Fruit fly (Drosophila melanogaster) whole organism, larva: ENCODE data around the gene CG13097.
A peak's percentile ranks its signal among the peaks of the same experiment; 100 is the strongest.

Source experiments
- noc ChIP-seq: fragments of 200-800 bp; sonication (Bioruptor generic); optimal IDR thresholded peaks from 3 replicates; lab custom pipeline; 2019; ENCODE audit warnings: missing biosample characterization, mild to moderate bottlenecking, missing genetic modification characterization, moderate library complexity

CG13097 gene

DNA sequence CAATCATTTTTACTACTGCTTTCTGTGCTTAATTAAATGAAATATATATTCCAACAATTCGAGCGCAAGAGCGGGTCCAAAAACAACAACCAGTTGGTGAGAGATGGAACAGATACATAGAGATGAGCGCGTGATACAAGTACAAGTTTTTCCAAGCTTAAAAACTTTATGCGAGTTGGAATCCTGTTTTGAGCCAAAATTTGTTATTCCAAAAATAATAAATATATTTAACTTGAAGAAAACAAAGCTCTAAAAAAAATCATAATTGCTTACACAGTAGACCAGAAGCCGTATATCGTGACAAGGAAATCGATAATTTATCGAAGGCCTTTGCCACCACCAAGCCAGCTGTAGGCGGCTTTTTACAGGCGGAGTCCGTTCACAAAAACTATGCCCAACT is at the start of gene CG13097, which contains the start of gene PIG-U:
CG13097 (minus strand) TSS at position 121 of the 400 bp plus-strand sequence.
PIG-U (plus strand) TSS at position 349 of the 400 bp plus-strand sequence.
- TF ChIP-seq noc (tag; lab: Kevin White, UChicago), result no peak

DNA sequence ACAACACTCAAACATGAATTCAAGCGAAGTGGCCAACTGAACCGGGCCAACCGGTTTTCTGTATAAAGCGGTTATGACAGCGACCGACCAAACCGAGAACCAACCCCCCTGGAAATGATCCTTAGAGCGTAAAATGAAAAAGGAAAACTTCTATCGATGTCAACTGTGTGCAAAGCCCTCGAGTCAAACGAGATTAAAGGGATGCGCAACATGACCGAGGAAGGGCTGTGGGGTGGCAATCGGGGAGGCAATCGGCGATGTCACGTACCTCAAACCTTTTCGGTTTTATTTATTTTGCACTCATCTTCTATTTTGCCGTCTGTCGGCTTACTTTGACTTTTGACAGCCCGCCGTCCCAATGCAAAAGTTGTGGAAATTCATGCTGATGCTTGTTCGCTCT is 41.5 kb upstream of the CG13097 start:
- TF ChIP-seq noc (tag; lab: Kevin White, UChicago), result no peak

DNA sequence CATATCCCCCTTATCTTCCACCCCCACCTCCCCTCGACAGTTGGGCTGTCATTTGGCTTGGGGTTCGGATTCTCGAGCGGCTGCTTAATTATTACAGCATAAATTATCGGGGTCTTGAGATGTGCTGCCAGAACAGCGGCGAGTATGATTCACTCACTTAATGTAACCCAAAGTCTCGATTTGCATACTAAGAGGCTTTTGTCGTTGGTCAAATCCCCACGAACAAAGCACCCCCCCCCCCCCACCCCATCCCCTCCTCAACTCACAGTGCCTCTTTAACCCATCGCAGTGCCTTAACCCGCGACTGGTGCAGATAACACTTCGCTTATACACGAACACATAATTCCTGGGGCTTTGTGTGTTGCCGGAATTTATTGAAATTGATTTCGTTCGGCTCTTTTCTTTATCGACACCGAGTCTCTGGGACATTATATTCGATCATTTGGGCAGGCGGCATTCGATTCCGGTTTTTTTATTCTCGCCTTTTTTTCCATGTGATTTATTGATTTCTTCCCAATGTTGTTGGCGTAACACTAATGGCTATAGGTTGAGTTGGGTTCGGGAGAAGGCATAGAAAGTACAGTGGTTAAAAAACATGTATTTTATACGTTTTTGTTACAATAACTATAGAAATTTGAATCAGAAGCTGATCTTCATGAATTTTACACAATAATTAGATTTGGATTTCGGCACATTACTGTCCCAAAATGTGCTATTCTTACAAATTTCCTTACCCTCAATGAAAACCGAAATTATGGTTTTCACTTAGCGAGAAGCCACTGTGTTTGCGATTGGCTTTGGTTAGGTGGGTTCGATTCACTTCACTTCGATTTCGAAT is 39.3 kb upstream of the CG13097 start:
- TF ChIP-seq noc (tag; lab: Kevin White, UChicago), result peak; percentile 3

DNA sequence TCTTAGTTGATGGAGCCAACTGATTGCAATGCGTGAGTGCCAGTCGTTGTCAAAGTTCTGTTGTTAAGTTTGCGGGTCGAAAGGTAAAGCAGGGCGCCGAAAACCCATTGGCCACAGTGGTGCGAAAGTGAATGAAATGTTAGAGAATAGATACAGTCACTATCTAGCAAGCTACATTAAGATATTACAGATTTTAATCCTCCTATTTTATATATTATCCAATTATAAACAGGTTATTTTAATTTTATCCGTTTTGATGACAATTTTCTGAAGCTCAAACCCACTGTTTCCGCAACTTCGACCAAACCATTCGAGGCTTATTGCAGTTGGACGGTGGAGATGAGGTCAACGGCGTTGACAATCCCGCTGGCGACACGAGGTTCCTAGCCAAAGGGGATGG is 37.8 kb upstream of the CG13097 start:
- TF ChIP-seq noc (tag; lab: Kevin White, UChicago), result no peak

DNA sequence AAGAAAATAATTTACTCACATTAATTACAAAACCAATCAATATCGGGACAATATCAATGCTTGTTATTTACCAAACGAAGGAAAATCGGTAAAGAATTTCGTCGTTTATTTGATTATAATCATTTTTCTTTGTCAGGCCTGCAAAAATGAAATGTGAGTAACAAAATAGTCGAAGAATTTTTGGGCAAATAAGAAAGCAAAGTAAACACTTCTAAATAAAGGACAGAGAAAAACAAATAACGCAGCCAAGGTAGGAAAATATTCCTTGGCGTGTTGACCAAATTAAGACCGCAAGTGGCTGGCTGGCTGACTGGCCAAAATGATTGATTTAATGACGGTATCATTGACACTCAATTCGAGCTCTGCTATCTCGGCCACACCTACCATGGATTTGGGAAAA is 33.5 kb upstream of the CG13097 start:
- no peak for TF ChIP-seq noc (tag; lab: Kevin White, UChicago)

DNA sequence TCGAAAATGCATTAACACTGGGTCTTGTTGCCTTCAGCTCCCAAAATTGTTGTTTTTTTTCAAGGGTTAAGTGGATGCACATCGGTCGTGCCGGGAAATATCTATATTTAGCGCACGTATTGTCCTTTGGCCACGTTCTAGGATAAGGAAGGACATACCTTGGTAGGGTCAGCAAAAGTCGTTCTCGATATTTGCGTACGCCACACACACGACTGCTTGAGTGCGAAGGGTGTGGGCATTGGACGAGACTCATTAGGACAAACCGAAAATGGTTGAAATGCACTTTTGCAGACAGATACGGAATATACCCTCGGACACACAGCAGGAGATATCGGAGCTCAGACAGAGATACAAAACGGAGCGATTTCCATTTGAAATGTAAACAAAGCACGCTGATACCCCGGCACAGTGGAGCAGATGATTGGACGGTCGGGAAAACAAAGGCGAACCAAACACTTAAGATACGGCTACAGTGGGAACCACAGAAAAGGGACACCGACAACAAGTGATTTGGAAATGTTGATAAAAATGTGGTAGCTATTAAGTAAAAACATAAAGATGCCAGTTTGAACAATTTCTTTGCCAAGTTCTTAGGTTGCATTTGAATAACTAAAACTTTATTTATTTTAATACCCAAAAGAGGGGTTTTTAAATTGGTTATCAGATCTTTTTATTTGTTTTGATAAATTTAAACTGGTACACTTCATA is 30.9 kb upstream of the CG13097 start:
- TF ChIP-seq noc (tag; lab: Kevin White, UChicago), result no peak

DNA sequence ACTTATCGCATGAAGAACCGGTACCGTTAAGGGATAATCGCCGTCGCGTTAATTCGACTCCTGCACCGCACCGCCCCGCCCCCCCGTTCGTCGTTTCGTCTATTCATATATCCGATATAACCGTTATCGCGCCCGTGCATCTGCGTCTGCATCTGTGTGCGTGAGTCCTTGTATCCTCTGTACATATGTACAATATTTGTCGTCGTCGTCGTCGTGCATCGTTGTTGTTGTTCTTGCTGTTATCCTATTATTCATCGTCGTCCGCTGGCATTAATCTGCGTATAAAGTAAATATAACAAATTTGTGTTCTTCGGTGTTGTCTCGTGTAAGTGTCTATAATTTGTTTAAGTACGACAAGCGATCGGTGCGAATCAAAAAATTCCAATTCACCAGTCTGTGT is 30.0 kb upstream of the CG13097 start:
- no peak for TF ChIP-seq noc (tag; lab: Kevin White, UChicago)

DNA sequence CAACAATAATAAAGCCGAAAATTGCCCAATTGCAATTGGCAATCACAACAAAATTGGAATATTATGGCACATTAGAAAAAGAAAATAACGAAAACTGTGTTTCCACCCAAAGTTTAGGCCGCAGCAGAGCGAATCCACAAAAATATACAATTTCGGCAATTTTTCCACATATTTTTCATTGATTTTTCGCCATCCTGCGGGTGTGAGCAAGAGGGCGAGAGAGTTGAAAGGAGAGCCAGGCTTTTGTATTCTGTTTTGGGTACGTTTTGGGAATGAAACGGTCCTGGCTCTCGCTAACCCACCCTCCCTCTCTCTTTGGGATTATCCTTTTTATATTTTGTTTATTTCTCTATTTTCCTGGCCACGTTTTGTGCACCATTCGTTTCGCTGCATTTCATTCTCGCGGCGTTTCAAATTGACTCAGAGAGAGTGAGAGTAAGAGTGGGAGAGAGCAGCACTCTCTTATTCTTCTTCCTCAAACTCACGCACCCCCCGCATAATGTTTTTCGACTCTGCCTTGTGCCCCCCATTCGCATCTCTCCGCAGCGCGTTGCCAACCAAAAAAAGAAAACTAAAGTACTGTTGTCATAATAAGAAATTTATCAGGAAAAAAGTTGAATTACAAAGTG is 29.2 kb upstream of the CG13097 start:
- TF ChIP-seq noc (tag; lab: Kevin White, UChicago), result no peak

DNA sequence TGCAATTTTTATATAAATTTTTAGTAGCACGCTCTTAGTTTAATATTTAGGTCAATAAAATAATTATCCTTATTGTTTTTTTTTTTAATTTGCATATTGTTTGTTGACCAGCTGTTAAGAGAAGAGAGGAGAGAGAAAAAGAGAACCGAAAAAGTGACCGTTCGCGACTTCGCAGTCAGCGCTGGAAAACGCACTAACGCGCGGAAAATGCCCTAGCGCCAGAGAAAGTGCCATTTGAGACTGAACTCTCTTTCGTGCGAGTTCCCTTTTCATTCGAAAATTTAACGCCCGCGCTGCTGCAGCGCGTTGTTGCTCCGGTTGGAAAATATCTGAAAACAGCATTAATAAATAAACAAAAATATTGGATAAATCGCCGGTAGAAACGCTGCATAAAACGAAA is 28.4 kb upstream of the CG13097 start:
- TF ChIP-seq noc (tag; lab: Kevin White, UChicago), result no peak

DNA sequence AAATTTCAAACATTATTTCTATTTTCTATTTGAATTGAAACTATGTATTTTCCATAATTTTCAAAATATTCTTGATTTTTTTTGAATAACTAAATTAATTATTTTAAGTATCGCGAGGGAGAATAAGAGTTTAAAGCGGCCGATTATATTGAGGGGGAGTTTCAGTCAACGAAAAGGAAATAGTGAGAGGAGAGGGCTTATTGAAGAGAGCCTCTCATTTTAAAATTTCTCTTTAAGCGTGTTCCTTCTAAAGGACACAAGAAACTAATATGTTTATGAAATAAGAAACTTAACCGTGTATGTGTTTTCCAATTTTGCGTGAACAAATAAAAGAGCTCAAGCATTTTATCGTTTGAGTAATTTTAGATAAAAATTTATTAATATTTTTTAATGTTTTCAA is 28.0 kb upstream of the CG13097 start:
- no peak for TF ChIP-seq noc (tag; lab: Kevin White, UChicago)

DNA sequence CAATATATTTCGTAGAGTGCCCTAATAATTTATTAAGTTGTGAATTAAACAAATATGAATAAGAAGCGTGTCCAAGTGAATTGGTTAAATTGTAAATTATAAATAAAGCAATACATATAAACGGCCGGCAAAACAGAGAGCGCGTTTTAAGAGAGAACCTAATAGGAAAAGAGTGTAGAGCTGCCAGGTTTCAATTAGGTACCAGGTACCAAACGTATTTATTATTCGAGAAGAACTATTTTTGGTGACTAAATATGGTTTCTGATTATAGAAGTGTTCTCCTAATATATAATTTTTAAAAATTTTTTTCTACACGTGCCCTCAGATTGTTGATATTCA is 27.5 kb upstream of the CG13097 start:
- no peak for TF ChIP-seq noc (tag; lab: Kevin White, UChicago)

DNA sequence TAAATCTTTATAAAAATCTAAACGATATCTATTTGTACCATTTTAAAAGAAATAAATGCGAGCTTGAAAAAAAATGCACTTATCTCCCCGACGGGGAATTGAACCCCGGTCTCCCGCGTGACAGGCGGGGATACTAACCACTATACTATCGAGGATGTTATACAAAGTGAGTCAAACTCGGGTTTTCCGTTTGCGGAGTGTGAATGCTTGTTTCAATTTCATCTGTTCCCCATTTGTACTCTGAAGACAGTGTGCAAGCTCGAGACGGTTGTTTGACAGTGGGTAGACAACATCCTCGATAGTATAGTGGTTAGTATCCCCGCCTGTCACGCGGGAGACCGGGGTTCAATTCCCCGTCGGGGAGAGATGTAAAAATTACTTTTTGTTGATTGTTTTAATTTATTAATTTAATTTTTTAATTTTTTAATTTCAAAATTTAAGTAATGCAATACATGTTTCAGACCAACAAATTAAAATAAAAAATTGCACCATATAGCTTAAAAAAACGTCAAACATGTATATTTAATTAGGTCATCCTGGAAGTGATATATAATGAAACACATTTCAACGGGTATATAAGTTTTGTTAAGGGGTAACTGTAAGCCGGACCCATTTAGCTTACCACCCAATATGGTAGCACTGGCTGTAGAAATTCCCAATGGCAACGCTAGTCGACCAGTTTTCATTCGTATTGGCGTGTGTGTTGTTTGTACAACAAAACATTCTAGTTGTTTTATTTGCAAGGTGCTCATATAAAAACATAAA is 27.0 kb upstream of the CG13097 start, which contains the start of gene Sema1a:
Sema1a (plus strand) TSS at position 679 of the 765 bp plus-strand sequence.
- peak; percentile 13 for TF ChIP-seq noc (tag; lab: Kevin White, UChicago)

DNA sequence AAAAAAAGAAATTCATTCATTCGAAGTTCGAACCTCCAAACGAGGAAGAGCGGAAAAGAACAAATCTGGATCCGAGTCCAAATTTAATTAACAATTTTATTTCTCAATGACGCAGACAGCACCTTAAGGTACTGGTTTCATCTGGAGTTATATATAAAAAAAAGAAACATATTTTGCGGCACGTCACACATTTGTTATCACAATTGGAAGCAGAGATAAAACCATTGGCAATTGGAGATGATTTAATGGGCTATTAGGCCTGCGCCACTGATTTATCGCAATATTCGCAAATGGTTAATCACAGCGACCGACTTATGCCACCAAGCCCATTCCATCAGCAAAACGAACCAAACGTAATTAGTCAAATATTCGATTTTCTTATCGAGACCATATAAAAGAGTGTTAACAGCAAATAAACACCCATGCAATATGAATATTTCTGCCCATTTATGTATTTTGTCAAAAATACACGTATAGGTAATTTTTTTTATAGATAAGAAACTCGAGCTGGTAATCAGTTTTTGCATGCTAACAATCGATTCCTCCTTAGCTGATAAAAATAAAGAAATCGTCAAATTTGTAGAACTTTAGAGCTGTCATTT is 23.9 kb upstream of the CG13097 start:
- TF ChIP-seq noc (tag; lab: Kevin White, UChicago), result peak; percentile 13

DNA sequence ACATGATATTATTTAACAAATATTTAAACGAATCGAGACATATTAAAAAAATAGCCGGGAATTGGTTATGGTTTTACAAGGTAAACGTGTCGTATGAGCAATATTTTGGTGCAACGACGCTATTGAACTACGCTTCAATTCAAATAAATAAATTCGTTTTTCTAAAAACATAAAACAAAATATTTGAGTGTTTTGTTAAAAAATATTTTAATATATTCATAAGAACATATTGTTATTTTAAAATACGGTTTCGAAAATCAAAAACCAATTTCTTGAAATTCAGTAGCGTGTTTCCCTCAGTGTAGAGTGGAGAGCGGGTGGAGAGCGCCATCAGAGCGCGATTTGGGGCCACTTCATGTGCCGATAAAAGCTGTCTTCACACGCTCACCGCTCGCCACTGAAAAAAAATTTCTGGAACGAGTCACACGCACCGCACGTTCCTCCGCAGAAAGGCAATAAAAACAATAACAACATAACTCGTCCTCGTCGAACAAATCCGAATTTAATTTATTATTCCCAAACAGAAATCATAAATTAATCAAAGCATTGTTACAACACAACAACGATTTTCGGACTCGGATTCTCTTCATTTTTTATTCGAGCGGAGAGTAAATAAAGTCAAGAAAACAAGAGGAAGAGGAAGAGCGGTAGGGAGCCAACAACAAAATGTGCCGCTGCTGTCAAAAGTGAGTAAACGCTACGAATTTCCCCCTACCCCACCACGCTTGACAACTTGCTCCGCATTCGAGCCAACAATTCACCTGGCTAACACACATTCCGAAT is 20.9 kb upstream of the CG13097 start:
- TF ChIP-seq noc (tag; lab: Kevin White, UChicago), result peak; percentile 90
